Fruit fly (Drosophila melanogaster) Kc167 (cell line): Measurements from ENCODE around the gene dah.

ENCODE experiments used
- Myc ChIP-seq: fragments of >200 bp; optimal IDR thresholded peaks from 2 replicates; lab custom pipeline; 2017; ENCODE audit warnings: missing external identifiers
- Sin3A ChIP-seq: fragments of >200 bp; optimal IDR thresholded peaks from 2 replicates; lab custom pipeline; 2018; ENCODE audit warnings: missing external identifiers
- h ChIP-seq: fragments of >200 bp; optimal IDR thresholded peaks from 3 replicates; lab custom pipeline; 2018; ENCODE audit warnings: missing external identifiers
- insv ChIP-seq: fragments of >200 bp; optimal IDR thresholded peaks from 3 replicates; lab custom pipeline; 2018; ENCODE audit warnings: missing external identifiers
- psq ChIP-seq: fragments of >200 bp; optimal IDR thresholded peaks from 2 replicates; lab custom pipeline; 2017; ENCODE audit warnings: missing external identifiers
- ttk ChIP-seq: sonication (Bioruptor generic); optimal IDR thresholded peaks from 2 replicates; lab custom pipeline; 2017; ENCODE audit warnings: missing external identifiers

Gene dah

dm6 chrX:15305975-15306909 is 21.9 kb upstream of the dah start:
- TF ChIP-seq h (lab: Kevin White, UChicago) = no peak
- TF ChIP-seq psq (lab: Kevin White, UChicago) = no peak
- TF ChIP-seq Myc (lab: Kevin White, UChicago) = no peak
- TF ChIP-seq insv (lab: Kevin White, UChicago) = no peak
- TF ChIP-seq ttk (lab: Kevin White, UChicago) = no peak
- TF ChIP-seq Sin3A (lab: Kevin White, UChicago) = no peak

- TF ChIP-seq Sin3A (lab: Kevin White, UChicago) = no peak
- no peak for TF ChIP-seq Myc (lab: Kevin White, UChicago)
- no peak for TF ChIP-seq insv (lab: Kevin White, UChicago)
Measured at dm6 chrX:15307485-15308138, 20.5 kb upstream of the dah start.

dm6 chrX:15308456-15308954 is 19.6 kb upstream of the dah start:
- TF ChIP-seq insv (lab: Kevin White, UChicago) (no peak), ttk (lab: Kevin White, UChicago) (no peak), Myc (lab: Kevin White, UChicago) (no peak), psq (lab: Kevin White, UChicago) (no peak), Sin3A (lab: Kevin White, UChicago) (no peak), h (lab: Kevin White, UChicago) (no peak)

dm6 chrX:15309918-15310317 is 18.2 kb upstream of the dah start:
- no peak for TF ChIP-seq psq (lab: Kevin White, UChicago)
- TF ChIP-seq insv (lab: Kevin White, UChicago) = no peak
- no peak for TF ChIP-seq Myc (lab: Kevin White, UChicago)
- no peak for TF ChIP-seq Sin3A (lab: Kevin White, UChicago)
- TF ChIP-seq h (lab: Kevin White, UChicago) = no peak
- TF ChIP-seq ttk (lab: Kevin White, UChicago) = no peak

- TF ChIP-seq ttk (lab: Kevin White, UChicago) (no peak), Sin3A (lab: Kevin White, UChicago) (no peak), psq (lab: Kevin White, UChicago) (no peak), insv (lab: Kevin White, UChicago) (no peak)
Measured at dm6 chrX:15312074-15312881, 15.9 kb upstream of the dah start.

dm6 chrX:15312882-15313154 is 15.3 kb upstream of the dah start:
- no peak for TF ChIP-seq insv (lab: Kevin White, UChicago)
- TF ChIP-seq Sin3A (lab: Kevin White, UChicago) = no peak
- TF ChIP-seq Myc (lab: Kevin White, UChicago) = no peak
- TF ChIP-seq h (lab: Kevin White, UChicago) = no peak
- no peak for TF ChIP-seq ttk (lab: Kevin White, UChicago)
- no peak for TF ChIP-seq psq (lab: Kevin White, UChicago)

- no peak for TF ChIP-seq Myc (lab: Kevin White, UChicago)
- TF ChIP-seq ttk (lab: Kevin White, UChicago) = no peak
- TF ChIP-seq psq (lab: Kevin White, UChicago) = no peak
- no peak for TF ChIP-seq h (lab: Kevin White, UChicago)
- TF ChIP-seq Sin3A (lab: Kevin White, UChicago) = no peak
- TF ChIP-seq insv (lab: Kevin White, UChicago) = no peak
Measured at dm6 chrX:15313389-15313788, 14.8 kb upstream of the dah start.

- TF ChIP-seq psq (lab: Kevin White, UChicago) (no peak), insv (lab: Kevin White, UChicago) (no peak), ttk (lab: Kevin White, UChicago) (no peak), Myc (lab: Kevin White, UChicago) (no peak), Sin3A (lab: Kevin White, UChicago) (no peak), h (lab: Kevin White, UChicago) (no peak)
Measured at dm6 chrX:15313829-15314324, 14.3 kb upstream of the dah start.

- TF ChIP-seq h (lab: Kevin White, UChicago) (no peak), insv (lab: Kevin White, UChicago) (no peak), Myc (lab: Kevin White, UChicago) (no peak), ttk (lab: Kevin White, UChicago) (no peak), Sin3A (lab: Kevin White, UChicago) (no peak), psq (lab: Kevin White, UChicago) (no peak)
Measured at dm6 chrX:15319290-15319689, 8.9 kb upstream of the dah start, which contains the start of gene Top1. Top1 (plus strand) TSS chrX:15319479.

dm6 chrX:15319699-15320482 is 8.3 kb upstream of the dah start:
- TF ChIP-seq Sin3A (lab: Kevin White, UChicago) = no peak
- TF ChIP-seq Myc (lab: Kevin White, UChicago) = no peak
- no peak for TF ChIP-seq insv (lab: Kevin White, UChicago)
- no peak for TF ChIP-seq h (lab: Kevin White, UChicago)
- no peak for TF ChIP-seq psq (lab: Kevin White, UChicago)
- no peak for TF ChIP-seq ttk (lab: Kevin White, UChicago)
